Worm (Caenorhabditis elegans) whole organism, young adult: ENCODE measurements around the gene str-188.

Experiments used
- B0019.2 ChIP-seq: fragments of 200-800 bp; sonication (Bioruptor generic); conservative IDR thresholded peaks from 2 replicates; pipeline ENCODE4 v1.3.6; 2022; ENCODE audit warnings: missing genetic modification reagents, missing genetic modification characterization, missing compliant biosample characterization
- D2030.7 ChIP-seq: fragments of 200-800 bp; sonication (Bioruptor generic); IDR thresholded peaks from 2 replicates; pipeline ENCODE4 v1.3.6; 2022; ENCODE audit warnings: missing genetic modification reagents, missing genetic modification characterization, missing compliant biosample characterization
- F23B12.7 ChIP-seq: sonication (generic microtip); optimal IDR thresholded peaks from 2 replicates; lab custom pipeline; 2017; ENCODE audit warnings: missing genetic modification characterization, mild to moderate bottlenecking, missing compliant biosample characterization, antibody characterized with exemption, moderate library complexity; ENCODE audit not compliant: insufficient read depth
- K11D2.4 ChIP-seq: fragments of 200-800 bp; sonication (Bioruptor generic); IDR thresholded peaks from 2 replicates; pipeline ENCODE4 v1.3.6; 2022; ENCODE audit warnings: missing genetic modification reagents, missing genetic modification characterization, missing compliant biosample characterization
- T26A5.8 ChIP-seq: sonication (generic microtip); optimal IDR thresholded peaks from 2 replicates; lab custom pipeline; 2016; ENCODE audit warnings: missing genetic modification characterization, missing compliant biosample characterization
- Y53F4B.3 ChIP-seq: fragments of 200-800 bp; sonication (Bioruptor generic); IDR thresholded peaks from 2 replicates; pipeline ENCODE4 v1.3.6; 2022; ENCODE audit warnings: missing genetic modification reagents, missing genetic modification characterization, missing compliant biosample characterization
- Y67H2A.10 ChIP-seq: fragments of 200-800 bp; sonication (Bioruptor generic); conservative IDR thresholded peaks from 2 replicates; pipeline ENCODE4 v1.3.6; 2022; ENCODE audit warnings: missing genetic modification reagents, missing genetic modification characterization, missing compliant biosample characterization
- Y79H2A.3 ChIP-seq: fragments of 200-800 bp; sonication (Bioruptor generic); conservative IDR thresholded peaks from 2 replicates; pipeline ENCODE4 v1.3.6; 2022; ENCODE audit warnings: missing genetic modification reagents, missing genetic modification characterization, missing compliant biosample characterization
- Y95B8A.8 ChIP-seq: fragments of 200-800 bp; sonication (Bioruptor generic); IDR thresholded peaks from 2 replicates; pipeline ENCODE4 v1.3.6; 2022; ENCODE audit warnings: missing genetic modification reagents, missing genetic modification characterization, missing compliant biosample characterization
- atf-7 ChIP-seq: sonication (generic microtip); optimal IDR thresholded peaks from 2 replicates; lab custom pipeline; 2017; ENCODE audit warnings: mild to moderate bottlenecking, missing genetic modification characterization, missing compliant biosample characterization
- attf-5 ChIP-seq: fragments of 200-800 bp; sonication (Bioruptor generic); optimal IDR thresholded peaks from 2 replicates; lab custom pipeline; 2018; ENCODE audit warnings: mild to moderate bottlenecking, missing genetic modification characterization, missing compliant biosample characterization
- cebp-2 ChIP-seq: fragments of 200-800 bp; sonication (Bioruptor generic); IDR thresholded peaks from 2 replicates; pipeline ENCODE4 v1.3.6; 2022; ENCODE audit warnings: missing genetic modification characterization, missing compliant biosample characterization
- ceh-27 ChIP-seq: fragments of 200-800 bp; sonication (Bioruptor generic); optimal IDR thresholded peaks from 2 replicates; lab custom pipeline; 2018; ENCODE audit warnings: mild to moderate bottlenecking, missing genetic modification characterization, moderate library complexity, missing compliant biosample characterization
- dpl-1 ChIP-seq: fragments of 150-350 bp; optimal IDR thresholded peaks from 2 replicates; lab custom pipeline; 2014; ENCODE audit warnings: missing biosample characterization, missing genetic modification reagents, missing genetic modification characterization
- ekl-4 ChIP-seq: fragments of 200-800 bp; sonication (Bioruptor generic); IDR thresholded peaks from 2 replicates; pipeline ENCODE4 v1.3.6; 2022; ENCODE audit warnings: missing genetic modification reagents, missing genetic modification characterization, missing compliant biosample characterization
- gei-17 ChIP-seq: fragments of 200-800 bp; sonication (Bioruptor generic); optimal IDR thresholded peaks from 2 replicates; lab custom pipeline; 2018; ENCODE audit warnings: mild to moderate bottlenecking, missing genetic modification characterization, missing compliant biosample characterization
- hmg-1.2 ChIP-seq: fragments of 200-800 bp; sonication (Bioruptor generic); IDR thresholded peaks from 2 replicates; pipeline ENCODE4 v1.3.6; 2022; ENCODE audit warnings: missing genetic modification reagents, missing genetic modification characterization, missing compliant biosample characterization
- hmg-20 ChIP-seq: fragments of 200-800 bp; sonication (Bioruptor generic); IDR thresholded peaks from 2 replicates; pipeline ENCODE4 v1.3.6; 2022; ENCODE audit warnings: missing genetic modification reagents, missing genetic modification characterization, missing compliant biosample characterization
- hrde-1 ChIP-seq: sonication (generic microtip); optimal IDR thresholded peaks from 2 replicates; lab custom pipeline; 2016; ENCODE audit warnings: missing genetic modification characterization, mild to moderate bottlenecking, missing compliant biosample characterization, moderate library complexity, missing genotype, missing genetic modification reagents, borderline replicate concordance
- let-607 ChIP-seq, 2 experiments: fragments of 200-800 bp in 1 of 2; sonication (Bioruptor generic) in 1 of 2; sonication (generic microtip) in 1 of 2; optimal IDR thresholded peaks; 2 replicates each; lab custom pipeline; 2016 to 2018; ENCODE audit warnings: mild to moderate bottlenecking in 2 of 2, missing compliant biosample characterization in 2 of 2, missing genetic modification characterization in 2 of 2, moderate library complexity in 2 of 2, missing genotype in 1 of 2
- lin-26 ChIP-seq: fragments of 200-800 bp; sonication (Bioruptor generic); IDR thresholded peaks from 2 replicates; pipeline ENCODE4 v1.3.6; 2022; ENCODE audit warnings: missing genetic modification reagents, missing genetic modification characterization, missing compliant biosample characterization
- lin-35 ChIP-seq, 3 experiments: fragments of 150-350 bp in 2 of 3; sonication (generic microtip) in 1 of 3; optimal IDR thresholded peaks; 2 replicates each; lab custom pipeline; 2014 to 2018; ENCODE audit warnings: missing biosample characterization in 3 of 3, missing genetic modification characterization in 3 of 3, missing genetic modification reagents in 3 of 3
- lin-40 ChIP-seq: sonication (generic microtip); optimal IDR thresholded peaks from 2 replicates; lab custom pipeline; 2016; ENCODE audit warnings: missing genetic modification characterization, mild to moderate bottlenecking, missing compliant biosample characterization, missing genotype, missing genetic modification reagents
- lir-1 ChIP-seq: fragments of 200-800 bp; sonication (Bioruptor generic); conservative IDR thresholded peaks from 2 replicates; pipeline ENCODE4 v1.3.6; 2022; ENCODE audit warnings: missing genetic modification reagents, missing genetic modification characterization, missing compliant biosample characterization
- lsy-27 ChIP-seq: sonication (generic microtip); optimal IDR thresholded peaks from 2 replicates; lab custom pipeline; 2017; ENCODE audit warnings: missing genetic modification characterization, mild to moderate bottlenecking, missing compliant biosample characterization, antibody characterized with exemption, missing genotype, borderline replicate concordance; ENCODE audit not compliant: insufficient read depth
- mcd-1 ChIP-seq: fragments of 200-800 bp; sonication (Bioruptor generic); IDR thresholded peaks from 2 replicates; pipeline ENCODE4 v1.3.6; 2022; ENCODE audit warnings: missing genetic modification reagents, missing genetic modification characterization, missing compliant biosample characterization
- mes-4 ChIP-seq: sonication (generic microtip); optimal IDR thresholded peaks from 2 replicates; lab custom pipeline; 2016; ENCODE audit warnings: missing genotype, missing genetic modification characterization, missing compliant biosample characterization
- nhr-179 ChIP-seq: sonication (generic microtip); optimal IDR thresholded peaks from 2 replicates; lab custom pipeline; 2016; ENCODE audit warnings: mild to moderate bottlenecking, missing genetic modification characterization, missing compliant biosample characterization
- nhr-80 ChIP-seq: sonication (generic microtip); optimal IDR thresholded peaks from 2 replicates; lab custom pipeline; 2016; ENCODE audit warnings: missing genetic modification characterization, missing compliant biosample characterization
- pbrm-1 ChIP-seq: fragments of 200-800 bp; sonication (Bioruptor generic); IDR thresholded peaks from 2 replicates; pipeline ENCODE4 v1.3.6; 2022; ENCODE audit warnings: missing genetic modification reagents, missing genetic modification characterization, missing compliant biosample characterization
- rec-8 ChIP-seq, 2 experiments: sonication (generic microtip); optimal IDR thresholded peaks; 2 replicates each; lab custom pipeline; 2016; ENCODE audit warnings: mild to moderate bottlenecking in 2 of 2, missing genetic modification characterization in 2 of 2, missing genetic modification reagents in 2 of 2, missing genotype in 2 of 2, missing biosample characterization in 1 of 2, missing compliant biosample characterization in 1 of 2, moderate library complexity in 1 of 2
- repo-1 ChIP-seq: sonication (generic microtip); optimal IDR thresholded peaks from 2 replicates; lab custom pipeline; 2017; ENCODE audit warnings: mild to moderate bottlenecking, missing genetic modification characterization, missing compliant biosample characterization
- sdz-38 ChIP-seq: sonication (generic microtip); optimal IDR thresholded peaks from 2 replicates; lab custom pipeline; 2016; ENCODE audit warnings: missing genotype, missing genetic modification characterization, missing compliant biosample characterization
- sea-2 ChIP-seq: fragments of 200-800 bp; sonication (Bioruptor generic); IDR thresholded peaks from 2 replicates; pipeline ENCODE4 v1.3.6; 2022; ENCODE audit warnings: missing genetic modification characterization, missing compliant biosample characterization
- somi-1 ChIP-seq: fragments of 200-800 bp; sonication (Bioruptor generic); optimal IDR thresholded peaks from 2 replicates; lab custom pipeline; 2018; ENCODE audit warnings: mild to moderate bottlenecking, missing genetic modification characterization, missing compliant biosample characterization
- tbp1 ChIP-seq: fragments of 200-800 bp; sonication (Bioruptor generic); optimal IDR thresholded peaks from 2 replicates; lab custom pipeline; 2018; ENCODE audit warnings: mild to moderate bottlenecking, missing genetic modification characterization, missing compliant biosample characterization
- unc-62 ChIP-seq: fragments of 150-350 bp; optimal IDR thresholded peaks from 2 replicates; lab custom pipeline; 2014; ENCODE audit warnings: missing biosample characterization, missing genetic modification reagents, missing genetic modification characterization
- xnd-1 ChIP-seq: sonication (generic microtip); optimal IDR thresholded peaks from 2 replicates; lab custom pipeline; 2016; ENCODE audit warnings: missing genotype, missing genetic modification reagents, missing genetic modification characterization, missing compliant biosample characterization

The str-188 gene

ce11 chrV:9716397-9716796 is at the start of gene str-188:
TSS of gene str-188 (plus strand) at chrV:9716697.
- TF ChIP-seq Y53F4B.3 (no peak), F23B12.7 (no peak), hmg-20 (no peak), mcd-1 (GFP tag; lab: Robert Waterston, UW) (no peak), Y67H2A.10 (GFP tag; lab: Robert Waterston, UW) (no peak), lin-26 (no peak)

ce11 chrV:9672495-9672894 is 44.0 kb upstream of the str-188 start:
- TF ChIP-seq nhr-80 = peak; percentile 3
- no peak for TF ChIP-seq B0019.2 (GFP tag; lab: Robert Waterston, UW)

ce11 chrV:9673199-9673843 is 43.2 kb upstream of the str-188 start, which contains the start of gene sulp-8:
TSS of gene sulp-8 (minus strand) at chrV:9673667.
- TF ChIP-seq sdz-38 (tag; lab: Kevin White, UChicago) (no peak), lsy-27 (tag; lab: Kevin White, UChicago) (no peak), hrde-1 (tag; lab: Kevin White, UChicago) (no peak), K11D2.4 (GFP tag; lab: Robert Waterston, UW) (no peak), Y95B8A.8 (GFP tag; lab: Robert Waterston, UW) (no peak), xnd-1 (tag; lab: Kevin White, UChicago) (no peak), T26A5.8 (tag; lab: Kevin White, UChicago) (no peak), lin-40 (no peak), lir-1 (GFP tag; lab: Robert Waterston, UW) (no peak), mes-4 (no peak), cebp-2 (GFP tag; lab: Robert Waterston, UW) (no peak), gei-17 (no peak), attf-5 (GFP tag; lab: Kevin White, UChicago) (no peak), sea-2 (GFP tag; lab: Robert Waterston, UW) (no peak), somi-1 (GFP tag; lab: Kevin White, UChicago) (no peak), lin-35 (GFP tag; optimal IDR thresholded peaks at IDR 0.05; lab: Kevin White, UChicago) (no peak), ceh-27 (no peak), hmg-1.2 (no peak)

ce11 chrV:9677977-9678376 is 38.5 kb upstream of the str-188 start, which contains the start of gene cthd-1:
TSS of gene cthd-1 (plus strand) at chrV:9678277.
- TF ChIP-seq nhr-179 = no peak
- TF ChIP-seq nhr-80 = peak; percentile 6

ce11 chrV:9679166-9679565 is 37.3 kb upstream of the str-188 start, which contains the start of gene ZK287.9:
TSS of gene ZK287.9 (plus strand) at chrV:9679357.
- TF ChIP-seq nhr-80 (peak; percentile 80), let-607 (tag; optimal IDR thresholded peaks at IDR 0.05; lab: Kevin White, UChicago) (peak; percentile 73 to 93), ekl-4 (no peak), unc-62 (GFP tag; lab: Kevin White, UChicago) (peak; percentile 34), Y53F4B.3 (no peak)
- TF ChIP-seq, all 124 proteins: peak for 3

- no peak for TF ChIP-seq pbrm-1 (GFP tag; lab: Robert Waterston, UW)
- TF ChIP-seq sdz-38 (tag; lab: Kevin White, UChicago) = no peak
- no peak for TF ChIP-seq dpl-1
- no peak for TF ChIP-seq rec-8 (tag; optimal IDR thresholded peaks at IDR 0.05; lab: Kevin White, UChicago)
- no peak for TF ChIP-seq Y79H2A.3 (GFP tag; lab: Robert Waterston, UW)
- TF ChIP-seq D2030.7 (GFP tag; lab: Robert Waterston, UW) = no peak
- no peak for TF ChIP-seq xnd-1 (tag; lab: Kevin White, UChicago)
- TF ChIP-seq tbp1 (GFP tag; lab: Kevin White, UChicago) = no peak
- no peak for TF ChIP-seq atf-7 (tag; lab: Kevin White, UChicago)
- no peak for TF ChIP-seq lin-26
- TF ChIP-seq repo-1 (tag; lab: Kevin White, UChicago) = no peak
These were observed 36.2 kb upstream of the str-188 start for ce11 chrV:9680260-9680659.
